Fruit fly (Drosophila melanogaster) whole organism, embryonic: ENCODE measurements around the gene dj-1beta.

Experiments
- Abd-B ChIP-seq: fragments of 200-800 bp; sonication (Bioruptor generic); optimal IDR thresholded peaks from 2 replicates; lab custom pipeline; 2018; ENCODE audit warnings: missing biosample characterization, mild to moderate bottlenecking, missing genetic modification characterization, moderate library complexity
- Bgb ChIP-seq: fragments of 200-800 bp; sonication (Bioruptor generic); IDR thresholded peaks from 2 replicates; pipeline ENCODE4 v1.3.6; 2022; ENCODE audit warnings: missing biosample characterization, missing genetic modification characterization; ENCODE audit not compliant: partially characterized antibody
- Blimp-1 ChIP-seq: fragments of 200-800 bp; sonication (Bioruptor generic); optimal IDR thresholded peaks from 3 replicates; lab custom pipeline; 2018; ENCODE audit warnings: missing biosample characterization, missing genetic modification characterization, mild to moderate bottlenecking, moderate library complexity, missing genetic modification reagents
- CG10267 ChIP-seq: fragments of 200-800 bp; sonication (Bioruptor generic); optimal IDR thresholded peaks from 2 replicates; lab custom pipeline; 2018; ENCODE audit warnings: missing biosample characterization, mild to moderate bottlenecking, missing genetic modification characterization, moderate library complexity
- CG10565 ChIP-seq: fragments of 200-800 bp; sonication (Bioruptor generic); optimal IDR thresholded peaks from 3 replicates; lab custom pipeline; 2016; ENCODE audit warnings: missing biosample characterization, mild to moderate bottlenecking, missing genetic modification characterization
- CG10959 ChIP-seq: fragments of 200-800 bp; sonication (Bioruptor generic); IDR thresholded peaks from 2 replicates; pipeline ENCODE4 v1.3.6; 2022; ENCODE audit warnings: missing biosample characterization, missing genetic modification characterization
- CG11696 ChIP-seq: fragments of 200-800 bp; sonication (Bioruptor generic); IDR thresholded peaks from 2 replicates; pipeline ENCODE4 v1.3.6; 2022; ENCODE audit warnings: missing biosample characterization, missing genetic modification characterization
- CG12744 ChIP-seq: fragments of 200-800 bp; sonication (Bioruptor generic); optimal IDR thresholded peaks from 2 replicates; lab custom pipeline; 2016; ENCODE audit warnings: missing biosample characterization, missing genetic modification characterization
- CG12942 ChIP-seq: fragments of 200-800 bp; sonication (Bioruptor generic); optimal IDR thresholded peaks from 3 replicates; lab custom pipeline; 2016; ENCODE audit warnings: missing biosample characterization, missing genetic modification characterization
- CG14014 ChIP-seq: fragments of 200-800 bp; sonication (Bioruptor generic); IDR thresholded peaks from 2 replicates; pipeline ENCODE4 v1.3.6; 2022; ENCODE audit warnings: missing biosample characterization, missing genetic modification characterization
- CG14710 ChIP-seq: fragments of 200-800 bp; sonication (Bioruptor generic); optimal IDR thresholded peaks from 3 replicates; lab custom pipeline; 2019; ENCODE audit warnings: missing biosample characterization, mild to moderate bottlenecking, missing genetic modification characterization, moderate library complexity
- CG15073 ChIP-seq: fragments of 200-800 bp; sonication (Bioruptor generic); optimal IDR thresholded peaks from 2 replicates; lab custom pipeline; 2016; ENCODE audit warnings: missing biosample characterization, missing genetic modification characterization
- CG3847 ChIP-seq: fragments of 200-800 bp; sonication (Bioruptor generic); IDR thresholded peaks from 2 replicates; pipeline ENCODE4 v1.3.6; 2022; ENCODE audit warnings: missing biosample characterization, missing genetic modification characterization
- CG3995 ChIP-seq: fragments of 200-800 bp; sonication (Bioruptor generic); optimal IDR thresholded peaks from 3 replicates; lab custom pipeline; 2016; ENCODE audit warnings: missing biosample characterization, missing genetic modification characterization
- CG5180 ChIP-seq: fragments of 200-800 bp; sonication (Bioruptor generic); optimal IDR thresholded peaks from 3 replicates; lab custom pipeline; 2017; ENCODE audit warnings: missing biosample characterization, missing genetic modification characterization, mild to moderate bottlenecking, moderate library complexity, missing genetic modification reagents
- CG6813 ChIP-seq: fragments of 200-800 bp; sonication (Bioruptor generic); optimal IDR thresholded peaks from 2 replicates; lab custom pipeline; 2017; ENCODE audit warnings: missing biosample characterization, missing genetic modification characterization, mild to moderate bottlenecking, moderate library complexity, missing genetic modification reagents
- CG8290 ChIP-seq, 3 experiments: fragments of 200-800 bp; sonication (Bioruptor generic); optimal IDR thresholded peaks; 2 replicates each; lab custom pipeline; 2016 to 2019; ENCODE audit warnings: missing biosample characterization in 3 of 3, missing genetic modification characterization in 3 of 3, mild to moderate bottlenecking in 2 of 3, moderate library complexity in 1 of 3
- CG8924 ChIP-seq: fragments of 200-800 bp; optimal IDR thresholded peaks from 3 replicates; lab custom pipeline; 2019; ENCODE audit warnings: missing biosample characterization, mild to moderate bottlenecking, missing genetic modification characterization, moderate library complexity
- Deaf1 ChIP-seq: fragments of 200-800 bp; optimal IDR thresholded peaks from 3 replicates; lab custom pipeline; 2019; ENCODE audit warnings: missing biosample characterization, mild to moderate bottlenecking, missing genetic modification characterization, moderate library complexity
- Dp ChIP-seq: fragments of 200-800 bp; sonication (Bioruptor generic); optimal IDR thresholded peaks from 2 replicates; lab custom pipeline; 2018; ENCODE audit warnings: missing biosample characterization, mild to moderate bottlenecking, missing genetic modification characterization, moderate library complexity
- Dref ChIP-seq: fragments of 200-800 bp; sonication (Bioruptor generic); IDR thresholded peaks from 2 replicates; pipeline ENCODE4 v1.3.6; 2022; ENCODE audit warnings: missing biosample characterization, missing genetic modification characterization
- Gug ChIP-seq: fragments of 200-800 bp; sonication (Bioruptor generic); IDR thresholded peaks from 4 replicates; pipeline ENCODE4 v1.3.6; 2022; ENCODE audit warnings: missing biosample characterization, missing genetic modification characterization
- HLH4C ChIP-seq: fragments of 200-800 bp; sonication (Bioruptor generic); IDR thresholded peaks from 3 replicates; pipeline ENCODE4 v1.3.6; 2022; ENCODE audit warnings: missing biosample characterization, missing genetic modification characterization; ENCODE audit not compliant: partially characterized antibody
- Hr3 ChIP-seq: fragments of 200-800 bp; sonication (Bioruptor generic); optimal IDR thresholded peaks from 3 replicates; lab custom pipeline; 2016; ENCODE audit warnings: missing biosample characterization, missing genetic modification characterization
- Hr39 ChIP-seq: fragments of >200 bp; optimal IDR thresholded peaks from 2 replicates; lab custom pipeline; 2017
- Hr51 ChIP-seq, 2 experiments: fragments of 200-800 bp; sonication (Bioruptor generic); optimal IDR thresholded peaks; 2 replicates in 1 of 2; 3 replicates in 1 of 2; lab custom pipeline; 2016 to 2018; ENCODE audit warnings: missing biosample characterization in 2 of 2, missing genetic modification characterization in 2 of 2, mild to moderate bottlenecking in 1 of 2, moderate library complexity in 1 of 2
- MESR4 ChIP-seq: fragments of 200-800 bp; sonication (Bioruptor generic); optimal IDR thresholded peaks from 2 replicates; lab custom pipeline; 2018; ENCODE audit warnings: missing biosample characterization, mild to moderate bottlenecking, missing genetic modification characterization, moderate library complexity
- Myb ChIP-seq: fragments of 200-800 bp; sonication (Bioruptor generic); optimal IDR thresholded peaks from 2 replicates; lab custom pipeline; 2016; ENCODE audit warnings: missing biosample characterization, missing genetic modification characterization
- Nf-YC ChIP-seq: fragments of 200-800 bp; optimal IDR thresholded peaks from 3 replicates; lab custom pipeline; 2019; ENCODE audit warnings: missing biosample characterization, mild to moderate bottlenecking, missing genetic modification characterization, moderate library complexity
- Oli ChIP-seq: fragments of 200-800 bp; sonication (Bioruptor generic); optimal IDR thresholded peaks from 2 replicates; lab custom pipeline; 2018; ENCODE audit warnings: missing biosample characterization, mild to moderate bottlenecking, missing genetic modification characterization, moderate library complexity
- Pdp1 ChIP-seq, 2 experiments: fragments of 200-800 bp; sonication (Bioruptor generic); optimal IDR thresholded peaks; 3 replicates each; lab custom pipeline; 2016; ENCODE audit warnings: missing biosample characterization in 2 of 2, missing genetic modification characterization in 2 of 2, mild to moderate bottlenecking in 1 of 2, moderate library complexity in 1 of 2
- Ssrp ChIP-seq: fragments of 200-800 bp; sonication (Bioruptor generic); optimal IDR thresholded peaks from 2 replicates; lab custom pipeline; 2018; ENCODE audit warnings: missing biosample characterization, mild to moderate bottlenecking, missing genetic modification characterization, moderate library complexity
- cas ChIP-seq: fragments of 200-800 bp; sonication (Bioruptor generic); IDR thresholded peaks from 2 replicates; pipeline ENCODE4 v1.3.6; 2022; ENCODE audit warnings: missing biosample characterization, missing genetic modification characterization
- chm ChIP-seq: fragments of 200-800 bp; sonication (Bioruptor generic); IDR thresholded peaks from 2 replicates; pipeline ENCODE4 v1.3.6; 2022; ENCODE audit warnings: missing biosample characterization, missing genetic modification characterization
- chn ChIP-seq: fragments of 200-800 bp; sonication (Bioruptor generic); optimal IDR thresholded peaks from 2 replicates; lab custom pipeline; 2016; ENCODE audit warnings: missing biosample characterization, missing genetic modification characterization
- crol ChIP-seq: fragments of 200-800 bp; sonication (Bioruptor generic); IDR thresholded peaks from 2 replicates; pipeline ENCODE4 v1.3.6; 2022; ENCODE audit warnings: missing biosample characterization, missing genetic modification characterization
- dan ChIP-seq: fragments of 200-800 bp; sonication (Bioruptor generic); IDR thresholded peaks from 2 replicates; pipeline ENCODE4 v1.3.6; 2022; ENCODE audit warnings: missing biosample characterization, missing genetic modification characterization
- dimm ChIP-seq: fragments of 200-800 bp; sonication (Bioruptor generic); IDR thresholded peaks from 2 replicates; pipeline ENCODE4 v1.3.6; 2022; ENCODE audit warnings: missing biosample characterization, missing genetic modification characterization
- dmrt11E ChIP-seq: fragments of 200-800 bp; sonication (Bioruptor generic); optimal IDR thresholded peaks from 3 replicates; lab custom pipeline; 2018; ENCODE audit warnings: missing biosample characterization, mild to moderate bottlenecking, missing genetic modification characterization, moderate library complexity
- eve ChIP-seq, 2 experiments: fragments of >200 bp; optimal IDR thresholded peaks; 2 replicates each; lab custom pipeline; 2017; ENCODE audit warnings: missing biosample characterization in 2 of 2, missing genetic modification characterization in 2 of 2
- gce ChIP-seq: fragments of 200-800 bp; sonication (Bioruptor generic); IDR thresholded peaks from 3 replicates; pipeline ENCODE4 v1.3.6; 2022; ENCODE audit warnings: missing biosample characterization, missing genetic modification characterization
- insv ChIP-seq, 2 experiments: fragments of 200-800 bp; sonication (Bioruptor generic); optimal IDR thresholded peaks; 3 replicates each; lab custom pipeline; 2016 to 2018; ENCODE audit warnings: missing biosample characterization in 2 of 2, missing genetic modification characterization in 2 of 2
- maf-S ChIP-seq: fragments of 200-800 bp; sonication (Bioruptor generic); optimal IDR thresholded peaks from 2 replicates; lab custom pipeline; 2016; ENCODE audit warnings: missing biosample characterization, missing genetic modification characterization
- nerfin-2 ChIP-seq: fragments of 200-800 bp; sonication (Bioruptor generic); IDR thresholded peaks from 2 replicates; pipeline ENCODE4 v1.3.6; 2022; ENCODE audit warnings: missing biosample characterization, missing genetic modification characterization; ENCODE audit not compliant: partially characterized antibody
- odd ChIP-seq: fragments of 200-800 bp; sonication (Bioruptor generic); optimal IDR thresholded peaks from 2 replicates; lab custom pipeline; 2017; ENCODE audit warnings: missing biosample characterization, mild to moderate bottlenecking, missing genetic modification characterization
- otp ChIP-seq: fragments of 200-800 bp; sonication (Bioruptor generic); IDR thresholded peaks from 3 replicates; pipeline ENCODE4, ENCODE4 v1.3.6; 2022; ENCODE audit warnings: missing biosample characterization, missing genetic modification characterization
- pzg ChIP-seq: fragments of 200-800 bp; sonication (Bioruptor generic); optimal IDR thresholded peaks from 3 replicates; lab custom pipeline; 2018; ENCODE audit warnings: missing biosample characterization, mild to moderate bottlenecking, missing genetic modification characterization, moderate library complexity
- tgo ChIP-seq: fragments of 200-800 bp; sonication (Bioruptor generic); IDR thresholded peaks from 3 replicates; pipeline ENCODE4 v1.3.6; 2022; ENCODE audit warnings: missing biosample characterization, missing genetic modification characterization
- vnd ChIP-seq: fragments of 200-800 bp; sonication (Bioruptor generic); IDR thresholded peaks from 3 replicates; pipeline ENCODE4 v1.3.6; 2022; ENCODE audit warnings: missing biosample characterization, missing genetic modification characterization; ENCODE audit not compliant: partially characterized antibody

Gene dj-1beta

dm6 chr3R:30806490-30807195 is at the start of gene dj-1beta, which contains the start of gene wts (continued):
- TF ChIP-seq CG3995 (GFP tag; lab: Kevin White, UChicago) = peak; percentile 89
- TF ChIP-seq Nf-YC (tag; lab: Kevin White, UChicago) = no peak
- peak; percentile 99 for TF ChIP-seq Dref (GFP tag; lab: Robert Waterston, UW)
- TF ChIP-seq Myb (GFP tag; lab: Kevin White, UChicago) = no peak
- TF ChIP-seq tgo (GFP tag; lab: Robert Waterston, UW) = no peak
- peak; percentile 49; the same call in 1 of the 2 replicates for TF ChIP-seq chm (GFP tag; lab: Robert Waterston, UW)
- no peak for TF ChIP-seq gce (GFP tag; lab: Robert Waterston, UW)
- TF ChIP-seq Ssrp (tag; lab: Kevin White, UChicago) = no peak
- TF ChIP-seq CG15073 (GFP tag; lab: Kevin White, UChicago) = no peak
- TF ChIP-seq Dp = peak; percentile 94
- no peak for TF ChIP-seq odd
- TF ChIP-seq Abd-B (GFP tag; lab: Kevin White, UChicago) = peak; percentile 11
- peak; percentile 97 for TF ChIP-seq Bgb (GFP tag; lab: Robert Waterston, UW)
- TF ChIP-seq CG10267 (tag; lab: Kevin White, UChicago) = peak; percentile 50
- no peak for TF ChIP-seq CG11696 (GFP tag; lab: Robert Waterston, UW)
- TF ChIP-seq pzg (GFP tag; lab: Kevin White, UChicago) = peak; percentile 86
- TF ChIP-seq CG5180 = no peak
- TF ChIP-seq Hr51 (GFP tag; optimal IDR thresholded peaks at IDR 0.05; lab: Kevin White, UChicago) = no peak
- TF ChIP-seq cas (GFP tag; lab: Robert Waterston, UW) = no peak
- TF ChIP-seq otp (GFP tag; lab: Robert Waterston, UW) = no peak
- TF ChIP-seq vnd = peak; percentile 84
- TF ChIP-seq CG6813 (GFP tag; lab: Kevin White, UChicago) = no peak
- TF ChIP-seq Oli (tag; lab: Kevin White, UChicago) = no peak
- TF ChIP-seq CG8290 (GFP tag; optimal IDR thresholded peaks at IDR 0.05; lab: Kevin White, UChicago) = peak; percentile 84
- peak in 1 of 2 experiments; percentile 89 for TF ChIP-seq CG8290 (tag; optimal IDR thresholded peaks at IDR 0.05; lab: Kevin White, UChicago)
- peak; percentile 52 for TF ChIP-seq CG14710 (tag; lab: Kevin White, UChicago)
- no peak for TF ChIP-seq crol (GFP tag; lab: Robert Waterston, UW)
- TF ChIP-seq Pdp1 (GFP tag; optimal IDR thresholded peaks at IDR 0.05; lab: Kevin White, UChicago) = peak in 1 of 2 experiments; percentile 49
- no peak for TF ChIP-seq dan (GFP tag; lab: Robert Waterston, UW)
- no peak for TF ChIP-seq Hr39 (lab: Kevin White, UChicago)
- TF ChIP-seq eve (GFP tag; optimal IDR thresholded peaks at IDR 0.05; lab: Kevin White, UChicago) = peak in 1 of 2 experiments; percentile 13
- TF ChIP-seq dimm (GFP tag; lab: Robert Waterston, UW) = no peak
- no peak for TF ChIP-seq maf-S
- no peak for TF ChIP-seq Blimp-1
- no peak for TF ChIP-seq CG10565 (GFP tag; lab: Kevin White, UChicago)
- TF ChIP-seq Hr3 (GFP tag; lab: Kevin White, UChicago) = peak; percentile 7
- peak; percentile 81 for TF ChIP-seq nerfin-2 (GFP tag; lab: Robert Waterston, UW)
- peak; percentile 25; the same call in 1 of the 4 replicates for TF ChIP-seq Gug (GFP tag; lab: Robert Waterston, UW)
- no peak for TF ChIP-seq CG12744 (GFP tag; lab: Kevin White, UChicago)
- no peak for TF ChIP-seq Deaf1 (tag; lab: Kevin White, UChicago)
- TF ChIP-seq dmrt11E (tag; lab: Kevin White, UChicago) = no peak
- peak; percentile 38; the same call in 1 of the 2 replicates for TF ChIP-seq CG3847 (GFP tag; lab: Robert Waterston, UW)
- TF ChIP-seq CG10959 (GFP tag; lab: Robert Waterston, UW) = no peak
- peak; percentile 28 for TF ChIP-seq CG8924
- no peak for TF ChIP-seq CG14014 (GFP tag; lab: Robert Waterston, UW)
- TF ChIP-seq HLH4C (GFP tag; lab: Robert Waterston, UW) = peak; percentile 93
- TF ChIP-seq CG12942 = no peak
- TF ChIP-seq MESR4 (GFP tag; lab: Kevin White, UChicago) = peak; percentile 54
- no peak for TF ChIP-seq chn
- peak in 1 of 2 experiments; percentile 66 for TF ChIP-seq insv (GFP tag; optimal IDR thresholded peaks at IDR 0.05; lab: Kevin White, UChicago)
